Worm (Caenorhabditis elegans) whole organism, L2 larva: ENCODE measurements around the gene cysl-3.

ENCODE experiments used
- Y55F3AM.14 ChIP-seq: fragments of 200-800 bp; sonication (Bioruptor generic); optimal IDR thresholded peaks from 2 replicates; lab custom pipeline; 2018; ENCODE audit warnings: mild to moderate bottlenecking, missing genetic modification characterization, missing compliant biosample characterization
- aly-2 ChIP-seq: fragments of 150-350 bp; optimal IDR thresholded peaks from 2 replicates; lab custom pipeline; 2014; ENCODE audit warnings: missing biosample characterization, missing genetic modification characterization
- blmp-1 ChIP-seq: sonication (generic microtip); optimal IDR thresholded peaks from 2 replicates; lab custom pipeline; 2017; ENCODE audit warnings: missing genetic modification characterization, mild to moderate bottlenecking, missing compliant biosample characterization, antibody characterized with exemption, moderate library complexity; ENCODE audit not compliant: insufficient read depth
- egl-27 ChIP-seq: sonication (generic microtip); optimal IDR thresholded peaks from 3 replicates; lab custom pipeline; 2017; ENCODE audit warnings: missing biosample characterization, missing genetic modification reagents, missing genetic modification characterization
- lin-11 ChIP-seq: fragments of 150-350 bp; sonication (generic microtip); optimal IDR thresholded peaks from 2 replicates; lab custom pipeline; 2014; ENCODE audit warnings: missing biosample characterization, missing genetic modification characterization, inconsistent platforms, mixed read lengths
- nhr-10 ChIP-seq: sonication (generic microtip); optimal IDR thresholded peaks from 2 replicates; lab custom pipeline; 2017; ENCODE audit warnings: missing biosample characterization, missing genetic modification characterization
- nhr-11 ChIP-seq: fragments of 150-350 bp; optimal IDR thresholded peaks from 2 replicates; lab custom pipeline; 2014; ENCODE audit warnings: missing biosample characterization, missing genetic modification characterization
- nhr-12 ChIP-seq: fragments of 150-350 bp; optimal IDR thresholded peaks from 2 replicates; lab custom pipeline; 2014; ENCODE audit warnings: missing biosample characterization, missing genetic modification characterization
- skn-1 ChIP-seq: sonication (generic microtip); optimal IDR thresholded peaks from 2 replicates; lab custom pipeline; 2017; ENCODE audit warnings: missing biosample characterization, missing genetic modification characterization
- unc-55 ChIP-seq: fragments of 150-350 bp; sonication (generic microtip); optimal IDR thresholded peaks from 3 replicates; lab custom pipeline; 2014; ENCODE audit warnings: missing biosample characterization, missing genetic modification reagents, missing genetic modification characterization
- zag-1 ChIP-seq: fragments of 150-350 bp; optimal IDR thresholded peaks from 2 replicates; lab custom pipeline; 2014; ENCODE audit warnings: missing biosample characterization, missing genetic modification characterization
- ztf-4 ChIP-seq: fragments of 150-350 bp; optimal IDR thresholded peaks from 2 replicates; lab custom pipeline; 2014; ENCODE audit warnings: missing biosample characterization, missing genetic modification characterization

ce11 chrV:3803343-3803742 is 27.4 kb upstream of the cysl-3 start, which contains the start of gene cyp-33C8:
- TF ChIP-seq aly-2 (no peak), zag-1 (tag; lab: Kevin White, UChicago) (no peak), nhr-10 (tag; lab: Kevin White, UChicago) (no peak), blmp-1 (tag; lab: Kevin White, UChicago) (no peak), ztf-4 (tag; lab: Kevin White, UChicago) (no peak), skn-1 (tag; lab: Kevin White, UChicago) (no peak), nhr-11 (tag; lab: Kevin White, UChicago) (no peak), egl-27 (tag; lab: Kevin White, UChicago) (no peak), lin-11 (tag; lab: Kevin White, UChicago) (no peak), Y55F3AM.14 (GFP tag; lab: Kevin White, UChicago) (no peak), nhr-12 (tag; lab: Kevin White, UChicago) (no peak), unc-55 (GFP tag; lab: Kevin White, UChicago) (peak; percentile 52)
